Worm (Caenorhabditis elegans) whole organism, L4 larva: Measurements from ENCODE around the gene acdh-9.
"Not testable (repeated sequence)": the region's sequence is repeated elsewhere in the genome, so short reads cannot be mapped to it uniquely, and the experiment has no call there.

ENCODE experiments used
- D1046.2 ChIP-seq: fragments of 200-800 bp; sonication (Bioruptor generic); IDR thresholded peaks from 2 replicates; pipeline ENCODE4 v1.3.6; 2022; ENCODE audit warnings: missing genetic modification characterization, missing compliant biosample characterization
- F10B5.3 ChIP-seq: sonication (generic microtip); optimal IDR thresholded peaks from 2 replicates; lab custom pipeline; 2016; ENCODE audit warnings: mild to moderate bottlenecking, missing genetic modification characterization, missing compliant biosample characterization
- T20F7.1 ChIP-seq: fragments of 200-800 bp; sonication (Bioruptor generic); optimal IDR thresholded peaks from 2 replicates; lab custom pipeline; 2018; ENCODE audit warnings: mild to moderate bottlenecking, missing genetic modification characterization, missing compliant biosample characterization
- Y5F2A.4 ChIP-seq: fragments of 200-800 bp; sonication (Bioruptor generic); optimal IDR thresholded peaks from 2 replicates; lab custom pipeline; 2018; ENCODE audit warnings: mild to moderate bottlenecking, missing genetic modification characterization, missing compliant biosample characterization
- Y75B8A.6 ChIP-seq: fragments of 200-800 bp; sonication (Bioruptor generic); IDR thresholded peaks from 2 replicates; pipeline ENCODE4 v1.3.6; 2022; ENCODE audit warnings: missing genetic modification reagents, missing genetic modification characterization, missing compliant biosample characterization
- ZK337.2 ChIP-seq: fragments of 200-800 bp; sonication (Bioruptor generic); IDR thresholded peaks from 2 replicates; pipeline ENCODE4 v1.3.6; 2022; ENCODE audit warnings: missing genetic modification reagents, missing genetic modification characterization, missing compliant biosample characterization
- arid-1 ChIP-seq: fragments of 200-800 bp; sonication (Bioruptor generic); conservative IDR thresholded peaks from 2 replicates; pipeline ENCODE4 v1.3.6; 2022; ENCODE audit warnings: missing genetic modification reagents, missing genetic modification characterization, missing compliant biosample characterization
- attf-4 ChIP-seq: sonication (generic microtip); optimal IDR thresholded peaks from 3 replicates; lab custom pipeline; 2017; ENCODE audit warnings: missing biosample characterization, missing genetic modification characterization
- ceh-62 ChIP-seq: sonication (generic microtip); optimal IDR thresholded peaks from 2 replicates; lab custom pipeline; 2017; ENCODE audit warnings: missing biosample characterization, missing genetic modification characterization
- daf-12 ChIP-seq: fragments of 150-350 bp; optimal IDR thresholded peaks from 2 replicates; lab custom pipeline; 2014; ENCODE audit warnings: missing biosample characterization, missing genetic modification reagents, missing genetic modification characterization
- fos-1 ChIP-seq: fragments of 150-350 bp; optimal IDR thresholded peaks from 2 replicates; lab custom pipeline; 2014; ENCODE audit warnings: missing biosample characterization, missing genetic modification characterization
- hif-1 ChIP-seq, 2 experiments: sonication (generic microtip); optimal IDR thresholded peaks; 2 replicates each; lab custom pipeline; 2016 to 2017; ENCODE audit warnings: missing compliant biosample characterization in 2 of 2, missing genetic modification characterization in 2 of 2, missing genetic modification reagents in 2 of 2, missing genotype in 2 of 2, mild to moderate bottlenecking in 1 of 2
- hlh-11 ChIP-seq: fragments of 200-800 bp; sonication (Bioruptor generic); optimal IDR thresholded peaks from 2 replicates; lab custom pipeline; 2018; ENCODE audit warnings: mild to moderate bottlenecking, missing genetic modification characterization, missing compliant biosample characterization
- hmg-1.1 ChIP-seq: fragments of 200-800 bp; sonication (Bioruptor generic); IDR thresholded peaks from 2 replicates; pipeline ENCODE4 v1.3.6; 2022; ENCODE audit warnings: missing genetic modification reagents, missing genetic modification characterization, missing compliant biosample characterization
- lim-7 ChIP-seq: fragments of 200-800 bp; sonication (Bioruptor generic); IDR thresholded peaks from 2 replicates; pipeline ENCODE4 v1.3.6; 2022; ENCODE audit warnings: missing genetic modification characterization, missing compliant biosample characterization
- mxl-2 ChIP-seq: fragments of 200-800 bp; sonication (Bioruptor generic); conservative IDR thresholded peaks from 2 replicates; pipeline ENCODE4 v1.3.6; 2022; ENCODE audit warnings: missing genetic modification reagents, missing genetic modification characterization, missing compliant biosample characterization
- nhr-102 ChIP-seq: sonication (generic microtip); optimal IDR thresholded peaks from 2 replicates; lab custom pipeline; 2016; ENCODE audit warnings: mild to moderate bottlenecking, missing genetic modification characterization, moderate library complexity, missing compliant biosample characterization
- nhr-11 ChIP-seq: fragments of 150-350 bp; optimal IDR thresholded peaks from 2 replicates; lab custom pipeline; 2014; ENCODE audit warnings: missing biosample characterization, missing genetic modification characterization
- nhr-25 ChIP-seq: sonication (generic microtip); optimal IDR thresholded peaks from 2 replicates; lab custom pipeline; 2017; ENCODE audit warnings: missing genetic modification characterization, mild to moderate bottlenecking, missing compliant biosample characterization, antibody characterized with exemption, moderate library complexity, borderline replicate concordance; ENCODE audit not compliant: insufficient read depth
- nhr-41 ChIP-seq: fragments of 200-800 bp; sonication (Bioruptor generic); IDR thresholded peaks from 2 replicates; pipeline ENCODE4 v1.3.6; 2022; ENCODE audit warnings: missing genetic modification reagents, missing genetic modification characterization, missing compliant biosample characterization
- pha-4 ChIP-seq, 2 experiments: fragments of 150-350 bp in 1 of 2; fragments of 200-800 bp in 1 of 2; sonication (Bioruptor generic) in 1 of 2; IDR thresholded peaks in 1 of 2; optimal IDR thresholded peaks in 1 of 2; 2 replicates each; pipeline versions ENCODE4 v1.3.6 to Lab custom; 2014 to 2022; ENCODE audit warnings: missing genetic modification characterization in 2 of 2, missing genetic modification reagents in 2 of 2, missing biosample characterization in 1 of 2, missing compliant biosample characterization in 1 of 2
- set-16 ChIP-seq: fragments of 200-800 bp; sonication (Bioruptor generic); IDR thresholded peaks from 2 replicates; pipeline ENCODE4 v1.3.6; 2022; ENCODE audit warnings: missing genetic modification reagents, missing genetic modification characterization, missing compliant biosample characterization
- spr-3 ChIP-seq: fragments of 200-800 bp; sonication (Bioruptor generic); optimal IDR thresholded peaks from 2 replicates; lab custom pipeline; 2018; ENCODE audit warnings: mild to moderate bottlenecking, missing genetic modification characterization, missing compliant biosample characterization
- tag-97 ChIP-seq: fragments of 200-800 bp; sonication (Bioruptor generic); IDR thresholded peaks from 2 replicates; pipeline ENCODE4 v1.3.6; 2022; ENCODE audit warnings: missing genetic modification characterization, missing compliant biosample characterization
- unc-130 ChIP-seq: sonication (generic microtip); optimal IDR thresholded peaks from 2 replicates; lab custom pipeline; 2016; ENCODE audit warnings: missing genetic modification reagents, missing genetic modification characterization, missing compliant biosample characterization
- unc-62 ChIP-seq, 3 experiments: fragments of 150-350 bp in 1 of 3; sonication (generic microtip); optimal IDR thresholded peaks in 2 of 3; peaks in 1 of 3; 1 replicate in 1 of 3; 2 replicates in 2 of 3; lab custom pipeline; 2014 to 2017; ENCODE audit warnings: missing biosample characterization in 3 of 3, missing genetic modification characterization in 3 of 3, missing genetic modification reagents in 3 of 3, missing genotype in 1 of 3
- zip-11 ChIP-seq: fragments of 200-800 bp; sonication (Bioruptor generic); IDR thresholded peaks from 2 replicates; pipeline ENCODE4 v1.3.6; 2022; ENCODE audit warnings: missing genetic modification characterization, missing compliant biosample characterization
- zip-2 ChIP-seq: fragments of 150-350 bp; optimal IDR thresholded peaks from 2 replicates; lab custom pipeline; 2014; ENCODE audit warnings: missing biosample characterization, missing genetic modification characterization
- ztf-11 ChIP-seq: fragments of 150-350 bp; optimal IDR thresholded peaks from 2 replicates; lab custom pipeline; 2014; ENCODE audit warnings: missing biosample characterization, missing genetic modification characterization

acdh-9 gene

DNA sequence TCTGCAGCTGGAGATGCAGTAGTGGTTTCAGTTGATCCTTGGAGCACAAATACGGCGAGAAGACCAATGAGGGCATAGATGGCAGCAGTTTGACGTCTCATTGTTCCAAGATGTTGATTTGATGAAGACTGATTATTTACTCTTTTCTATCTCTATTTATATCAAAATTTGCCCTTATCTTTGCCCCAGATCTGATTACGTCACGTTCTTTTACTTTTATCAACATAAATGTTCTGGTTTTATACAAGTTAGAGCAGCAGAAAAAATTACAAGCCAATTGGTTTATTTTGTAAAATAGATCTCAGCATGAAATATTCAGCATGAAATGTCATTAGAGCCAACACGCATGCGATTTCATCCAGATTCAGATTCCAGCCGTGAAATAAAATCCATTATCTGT lies 25.7 kb downstream of the acdh-9 start, which contains the start of gene msrp-4:
Gene msrp-4, minus strand, starts transcription at position 101 of the 400 bp plus-strand sequence.
- not testable (repeated sequence) for TF ChIP-seq D1046.2; Y5F2A.4; Y75B8A.6 (GFP tag; lab: Robert Waterston, UW)

DNA sequence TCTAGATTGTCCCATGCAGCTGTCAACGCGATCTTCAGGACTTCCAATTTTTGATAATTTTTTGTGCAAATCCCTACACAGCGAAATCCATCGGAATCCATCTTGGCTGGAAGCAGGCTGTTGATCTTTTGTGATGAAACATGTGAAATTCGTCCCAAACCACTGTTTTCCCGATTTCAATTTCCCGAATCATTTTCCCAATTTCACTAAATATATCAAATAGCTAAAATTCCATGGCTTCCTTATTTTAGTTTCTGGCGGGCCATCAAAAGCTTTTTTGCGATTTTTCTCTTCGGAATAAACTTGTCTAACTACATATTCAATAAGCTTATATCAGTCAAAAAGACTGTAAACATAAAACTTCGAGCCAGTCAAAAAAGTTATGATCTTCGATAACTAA lies 26.9 kb downstream of the acdh-9 start, which contains the start of gene F46F5.8:
Gene F46F5.8, minus strand, starts transcription at position 101 of the 400 bp plus-strand sequence.
- no peak for TF ChIP-seq unc-130
- TF ChIP-seq unc-62 (GFP tag; optimal IDR thresholded peaks at IDR 0.05 in 1 of 2; lab: Kevin White, UChicago) = peak in 1 of 2 experiments; percentile 73
- no peak for TF ChIP-seq unc-62 (tag; optimal IDR thresholded peaks at IDR 0.05; lab: Kevin White, UChicago)
- no peak for TF ChIP-seq Y75B8A.6 (GFP tag; lab: Robert Waterston, UW)
- TF ChIP-seq ztf-11 (tag; lab: Kevin White, UChicago) = no peak
- TF ChIP-seq tag-97 (GFP tag; lab: Robert Waterston, UW) = no peak
- TF ChIP-seq nhr-11 = no peak
- no peak for TF ChIP-seq hlh-11 (tag; lab: Kevin White, UChicago)
- no peak for TF ChIP-seq nhr-102 (tag; lab: Kevin White, UChicago)
- TF ChIP-seq pha-4 (GFP tag; IDR thresholded peaks at IDR 0.05; lab: Robert Waterston, UW) = no peak
- no peak for TF ChIP-seq pha-4 (tag; optimal IDR thresholded peaks at IDR 0.05; lab: Kevin White, UChicago)

DNA sequence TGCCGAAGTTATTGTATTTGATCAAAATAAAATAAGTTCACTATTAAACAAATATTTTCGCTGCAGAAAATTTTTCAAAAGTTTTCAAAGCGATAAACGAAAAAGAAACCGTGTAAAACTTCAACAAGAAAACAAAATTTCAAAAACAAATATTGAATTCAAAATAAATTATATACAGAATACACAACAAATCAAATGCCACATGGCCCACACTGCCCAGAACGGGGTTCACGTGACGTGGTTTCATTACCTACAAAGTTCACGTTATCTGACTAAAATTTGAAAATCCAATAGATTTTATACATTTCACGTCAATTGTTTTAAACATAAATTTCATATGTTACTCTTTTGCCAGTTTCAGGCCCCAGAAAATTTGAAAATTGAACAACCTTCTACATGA lies 27.9 kb downstream of the acdh-9 start, which contains the start of gene F46F5.7:
Gene F46F5.7, minus strand, starts transcription at position 101 of the 400 bp plus-strand sequence.
- TF ChIP-seq fos-1 (tag; lab: Kevin White, UChicago) = no peak
- no peak for TF ChIP-seq attf-4 (tag; lab: Kevin White, UChicago)
- TF ChIP-seq unc-62 (GFP tag; optimal IDR thresholded peaks at IDR 0.05 in 1 of 2; lab: Kevin White, UChicago) = no peak
- no peak for TF ChIP-seq unc-62 (tag; optimal IDR thresholded peaks at IDR 0.05; lab: Kevin White, UChicago)
- no peak for TF ChIP-seq mxl-2 (GFP tag; lab: Robert Waterston, UW)
- TF ChIP-seq ceh-62 (tag; lab: Kevin White, UChicago) = no peak
- TF ChIP-seq F10B5.3 (tag; lab: Kevin White, UChicago) = no peak
- TF ChIP-seq T20F7.1 (GFP tag; lab: Kevin White, UChicago) = no peak
- no peak for TF ChIP-seq zip-11 (GFP tag; lab: Robert Waterston, UW)
- no peak for TF ChIP-seq ZK337.2 (GFP tag; lab: Robert Waterston, UW)
- TF ChIP-seq spr-3 (GFP tag; lab: Kevin White, UChicago) = no peak
- TF ChIP-seq daf-12 (tag; lab: Kevin White, UChicago) = no peak

DNA sequence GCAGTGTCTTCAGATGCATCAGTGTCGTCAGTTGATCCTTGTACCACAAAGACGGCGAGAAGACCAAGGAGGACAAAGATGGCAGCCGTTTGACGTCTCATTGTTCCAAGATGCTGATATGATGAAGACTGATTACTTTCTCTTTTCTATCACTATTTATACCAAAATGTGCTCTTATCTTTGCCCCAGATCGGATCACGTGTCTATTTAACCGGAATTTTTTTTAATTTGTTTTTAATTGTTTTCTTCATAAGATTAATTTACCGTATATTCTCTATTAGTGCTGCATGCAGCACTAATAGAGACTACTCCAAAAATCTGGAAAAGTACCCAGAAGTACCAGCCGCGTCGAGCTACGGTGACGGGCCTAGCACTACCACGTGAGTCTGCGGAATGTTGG lies 33.7 kb downstream of the acdh-9 start, which contains the start of gene msrp-3:
Gene msrp-3, minus strand, starts transcription at position 101 of the 400 bp plus-strand sequence.
- TF ChIP-seq hlh-11 (tag; lab: Kevin White, UChicago) (no peak), nhr-41 (GFP tag; lab: Robert Waterston, UW) (no peak)

DNA sequence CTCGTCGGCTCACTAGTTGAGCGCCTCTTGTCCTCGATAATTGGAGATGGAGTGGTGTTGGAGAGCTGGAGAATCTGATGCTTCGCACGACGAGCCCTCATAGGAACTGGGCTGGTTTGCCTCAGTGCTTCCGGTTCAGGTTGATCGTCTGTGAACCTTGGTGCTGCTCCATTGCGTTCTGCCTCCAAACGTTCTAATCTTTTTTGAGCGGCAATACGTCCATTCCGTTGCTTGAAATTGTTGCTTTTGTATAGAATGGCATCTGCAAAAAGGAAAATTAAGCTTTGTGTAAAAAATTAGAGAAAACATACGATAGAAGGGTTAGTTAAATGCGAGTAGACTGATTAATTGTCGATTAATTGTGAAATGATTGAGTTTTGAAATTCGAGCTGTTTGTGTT lies 35.5 kb downstream of the acdh-9 start, which contains the start of gene F46F5.5:
Gene F46F5.5, minus strand, starts transcription at position 101 of the 400 bp plus-strand sequence.
- TF ChIP-seq hmg-1.1 (GFP tag; lab: Robert Waterston, UW) (no peak), hif-1 (tag; optimal IDR thresholded peaks at IDR 0.05; lab: Kevin White, UChicago) (no peak), T20F7.1 (GFP tag; lab: Kevin White, UChicago) (no peak), lim-7 (GFP tag; lab: Robert Waterston, UW) (no peak), set-16 (GFP tag; lab: Robert Waterston, UW) (no peak; the same call in 1 of the 2 replicates), nhr-25 (tag; lab: Kevin White, UChicago) (no peak), zip-2 (tag; lab: Kevin White, UChicago) (no peak), arid-1 (no peak), Y5F2A.4 (no peak)
